Fruit fly (Drosophila melanogaster) whole organism, wandering third instar larva: ENCODE results near the gene CG32625.

Experiments used
- Abd-B ChIP-seq: fragments of >200 bp; optimal IDR thresholded peaks from 2 replicates; lab custom pipeline; 2017; ENCODE audit warnings: missing biosample characterization, missing genetic modification characterization
- CG32264 ChIP-seq: fragments of 200-800 bp; sonication (Bioruptor generic); optimal IDR thresholded peaks from 2 replicates; lab custom pipeline; 2016; ENCODE audit warnings: missing biosample characterization, missing genetic modification characterization
- CG9705 ChIP-seq: fragments of 200-800 bp; sonication (Bioruptor generic); optimal IDR thresholded peaks from 2 replicates; lab custom pipeline; 2018; ENCODE audit warnings: missing biosample characterization, mild to moderate bottlenecking, missing genetic modification characterization
- CrebA ChIP-seq: fragments of 200-800 bp; sonication (Bioruptor generic); optimal IDR thresholded peaks from 2 replicates; lab custom pipeline; 2016; ENCODE audit warnings: missing biosample characterization, mild to moderate bottlenecking, missing genetic modification characterization, borderline replicate concordance
- Dif ChIP-seq: fragments of 200-275, 200-300 bp; sonication (Bioruptor generic); optimal IDR thresholded peaks from 2 replicates; lab custom pipeline; 2018; ENCODE audit warnings: missing biosample characterization, missing genetic modification characterization; ENCODE audit not compliant: partially characterized antibody
- HLH106 ChIP-seq: fragments of 200-800 bp; optimal IDR thresholded peaks from 3 replicates; lab custom pipeline; 2019; ENCODE audit warnings: missing biosample characterization, mild to moderate bottlenecking, missing genetic modification characterization, moderate library complexity
- Hnf4 ChIP-seq: fragments of 200-800 bp; sonication (Bioruptor generic); optimal IDR thresholded peaks from 2 replicates; lab custom pipeline; 2016; ENCODE audit warnings: missing biosample characterization, mild to moderate bottlenecking, missing genetic modification characterization
- Hr78 ChIP-seq: fragments of >200 bp; optimal IDR thresholded peaks from 2 replicates; lab custom pipeline; 2017; ENCODE audit warnings: missing biosample characterization, missing genetic modification characterization
- Hr83 ChIP-seq: fragments of 200-300 bp; sonication (Bioruptor generic); optimal IDR thresholded peaks from 2 replicates; lab custom pipeline; 2016; ENCODE audit warnings: missing biosample characterization, mild to moderate bottlenecking, missing genetic modification characterization, moderate library complexity; ENCODE audit not compliant: poor library complexity, severe bottlenecking
- Jra ChIP-seq: sonication (Bioruptor generic); optimal IDR thresholded peaks from 2 replicates; lab custom pipeline; 2016; ENCODE audit warnings: missing biosample characterization, missing genetic modification characterization
- Mio ChIP-seq: sonication (Bioruptor generic); optimal IDR thresholded peaks from 2 replicates; lab custom pipeline; 2016; ENCODE audit warnings: missing biosample characterization, missing genetic modification characterization
- Myc ChIP-seq: fragments of >200 bp; optimal IDR thresholded peaks from 2 replicates; lab custom pipeline; 2017
- N ChIP-seq: fragments of >200 bp; optimal IDR thresholded peaks from 2 replicates; lab custom pipeline; 2018; ENCODE audit warnings: missing biosample characterization, missing external identifiers, missing genetic modification characterization
- OdsH ChIP-seq: fragments of 200-800 bp; sonication (Bioruptor generic); optimal IDR thresholded peaks from 2 replicates; lab custom pipeline; 2016; ENCODE audit warnings: missing biosample characterization, mild to moderate bottlenecking, missing genetic modification characterization
- Rel ChIP-seq, 2 experiments: fragments of 200-800 bp; sonication (Bioruptor generic) in 1 of 2; optimal IDR thresholded peaks; 2 replicates in 1 of 2; 3 replicates in 1 of 2; lab custom pipeline; 2016 to 2019; ENCODE audit warnings: mild to moderate bottlenecking in 2 of 2, missing biosample characterization in 2 of 2, missing genetic modification characterization in 2 of 2, moderate library complexity in 1 of 2
- Sp1 ChIP-seq: fragments of 200-800 bp; sonication (Bioruptor generic); optimal IDR thresholded peaks from 3 replicates; lab custom pipeline; 2019; ENCODE audit warnings: missing biosample characterization, mild to moderate bottlenecking, missing genetic modification characterization, moderate library complexity
- Vsx2 ChIP-seq: fragments of 200-300, 225-300 bp; sonication (Bioruptor generic); optimal IDR thresholded peaks from 2 replicates; lab custom pipeline; 2018; ENCODE audit warnings: missing biosample characterization, missing genetic modification characterization; ENCODE audit not compliant: partially characterized antibody
- br ChIP-seq: fragments of 200-800 bp; sonication (Bioruptor generic); optimal IDR thresholded peaks from 2 replicates; lab custom pipeline; 2016; ENCODE audit warnings: missing biosample characterization, missing genetic modification characterization
- brk ChIP-seq: fragments of 200-800 bp; sonication (Bioruptor generic); optimal IDR thresholded peaks from 2 replicates; lab custom pipeline; 2016; ENCODE audit warnings: missing biosample characterization, mild to moderate bottlenecking, missing genetic modification characterization
- dl ChIP-seq, 2 experiments: fragments of 175-275, 200-275 bp in 1 of 2; fragments of 200-275 bp in 1 of 2; sonication (Bioruptor generic); optimal IDR thresholded peaks; lab custom pipeline; 2018; ENCODE audit warnings: mild to moderate bottlenecking in 2 of 2, missing biosample characterization in 2 of 2, missing genetic modification characterization in 2 of 2, moderate library complexity in 2 of 2; ENCODE audit not compliant: partially characterized antibody in 2 of 2, insufficient read depth in 1 of 2
- dmrt93B ChIP-seq: fragments of 200-800 bp; sonication (Bioruptor generic); optimal IDR thresholded peaks from 2 replicates; lab custom pipeline; 2018; ENCODE audit warnings: missing biosample characterization, mild to moderate bottlenecking, missing genetic modification characterization
- dsf ChIP-seq: sonication (Bioruptor generic); optimal IDR thresholded peaks from 2 replicates; lab custom pipeline; 2016; ENCODE audit warnings: missing biosample characterization, missing genetic modification characterization, borderline replicate concordance
- ey ChIP-seq: fragments of 200-800 bp; sonication (Bioruptor generic); optimal IDR thresholded peaks from 2 replicates; lab custom pipeline; 2016; ENCODE audit warnings: missing biosample characterization, missing genetic modification characterization
- foxo ChIP-seq, 2 experiments: fragments of 200-800 bp; sonication (Bioruptor generic); optimal IDR thresholded peaks; 2 replicates in 1 of 2; 3 replicates in 1 of 2; lab custom pipeline; 2016 to 2017; ENCODE audit warnings: missing biosample characterization in 2 of 2, missing genetic modification characterization in 2 of 2
- fru ChIP-seq: fragments of 200-800 bp; sonication (Bioruptor generic); optimal IDR thresholded peaks from 3 replicates; lab custom pipeline; 2016; ENCODE audit warnings: missing biosample characterization, mild to moderate bottlenecking, missing genetic modification characterization
- h ChIP-seq: fragments of 200-800 bp; sonication (Bioruptor generic); optimal IDR thresholded peaks from 3 replicates; lab custom pipeline; 2016; ENCODE audit warnings: missing biosample characterization, mild to moderate bottlenecking, missing genetic modification characterization
- jim ChIP-seq: fragments of 175-275, 200-325 bp; sonication (Bioruptor generic); optimal IDR thresholded peaks from 2 replicates; lab custom pipeline; 2016; ENCODE audit warnings: missing biosample characterization, mild to moderate bottlenecking, missing genetic modification characterization
- lola ChIP-seq: fragments of >200 bp; optimal IDR thresholded peaks from 2 replicates; lab custom pipeline; 2017; ENCODE audit warnings: missing biosample characterization, missing genetic modification characterization
- pan ChIP-seq: fragments of >200 bp; optimal IDR thresholded peaks from 2 replicates; lab custom pipeline; 2017
- psq ChIP-seq: fragments of 200-800 bp; sonication (Bioruptor generic); optimal IDR thresholded peaks from 3 replicates; lab custom pipeline; 2017; ENCODE audit warnings: missing biosample characterization, mild to moderate bottlenecking, missing genetic modification characterization, moderate library complexity
- rgr ChIP-seq: fragments of 200-800 bp; sonication (Bioruptor generic); optimal IDR thresholded peaks from 3 replicates; lab custom pipeline; 2016; ENCODE audit warnings: missing biosample characterization, mild to moderate bottlenecking, missing genetic modification characterization
- sage ChIP-seq: fragments of 200-800 bp; sonication (Bioruptor generic); optimal IDR thresholded peaks from 2 replicates; lab custom pipeline; 2016; ENCODE audit warnings: missing biosample characterization, mild to moderate bottlenecking, missing genetic modification characterization
- tai ChIP-seq: sonication (Bioruptor generic); optimal IDR thresholded peaks from 2 replicates; lab custom pipeline; 2016; ENCODE audit warnings: missing biosample characterization, missing genetic modification characterization
- woc ChIP-seq: sonication (Bioruptor generic); optimal IDR thresholded peaks from 2 replicates; lab custom pipeline; 2016; ENCODE audit warnings: missing biosample characterization, mild to moderate bottlenecking, missing genetic modification characterization

Gene CG32625

dm6 chrX:13747635-13748467, 8.8 kb downstream of the CG32625 start:
- no peak for TF ChIP-seq dl (GFP tag; optimal IDR thresholded peaks at IDR 0.05; lab: Kevin White, UChicago; ENCODE audit: insufficient read depth in 1 of 2, partially characterized antibody in 2 of 2)
- peak; percentile 33 for TF ChIP-seq fru
- TF ChIP-seq rgr (GFP tag; lab: Kevin White, UChicago): peak; percentile 6
- no peak for TF ChIP-seq h (GFP tag; lab: Kevin White, UChicago)
- no peak for TF ChIP-seq Hr83 (GFP tag; lab: Kevin White, UChicago)
- TF ChIP-seq sage (GFP tag; lab: Kevin White, UChicago): peak; percentile 5
- peak; percentile 7 for TF ChIP-seq Sp1
- peak; percentile 52 for TF ChIP-seq Myc (lab: Kevin White, UChicago)
- peak; percentile 36 for TF ChIP-seq brk (GFP tag; lab: Kevin White, UChicago)

- TF ChIP-seq pan: no peak
- TF ChIP-seq N (GFP tag; lab: Kevin White, UChicago): no peak
- TF ChIP-seq CrebA: no peak
- TF ChIP-seq lola: no peak
- no peak for TF ChIP-seq brk (GFP tag; lab: Kevin White, UChicago)
- peak; percentile 91 for TF ChIP-seq Dif
- TF ChIP-seq psq (GFP tag; lab: Kevin White, UChicago): peak; percentile 24
- TF ChIP-seq dl (GFP tag; optimal IDR thresholded peaks at IDR 0.05; lab: Kevin White, UChicago; ENCODE audit: insufficient read depth in 1 of 2, partially characterized antibody in 2 of 2): peak; percentile 60 to 89
- no peak for TF ChIP-seq Sp1
- no peak for TF ChIP-seq Vsx2
- TF ChIP-seq Hr83 (GFP tag; lab: Kevin White, UChicago): peak; percentile 27
- TF ChIP-seq br (GFP tag; lab: Kevin White, UChicago): peak; percentile 18
- TF ChIP-seq foxo (GFP tag; optimal IDR thresholded peaks at IDR 0.05; lab: Kevin White, UChicago): no peak
- no peak for TF ChIP-seq CG9705 (GFP tag; lab: Kevin White, UChicago)
- TF ChIP-seq fru: no peak
- no peak for TF ChIP-seq sage (GFP tag; lab: Kevin White, UChicago)
- no peak for TF ChIP-seq OdsH (GFP tag; lab: Kevin White, UChicago)
- TF ChIP-seq, all 38 proteins: peak for 5
Measured at dm6 chrX:13747052-13747451, 9.6 kb downstream of the CG32625 start.

dm6 chrX:13744599-13745052, 12.0 kb downstream of the CG32625 start, which contains the start of gene Grip91:
Grip91 (minus strand) TSS chrX:13744683.
- TF ChIP-seq Rel (GFP tag; optimal IDR thresholded peaks at IDR 0.05; lab: Kevin White, UChicago): no peak
- peak; percentile 34 for TF ChIP-seq Rel (tag; optimal IDR thresholded peaks at IDR 0.05; lab: Kevin White, UChicago)
- TF ChIP-seq rgr (GFP tag; lab: Kevin White, UChicago): peak; percentile 26
- peak; percentile 14 for TF ChIP-seq h (GFP tag; lab: Kevin White, UChicago)
- TF ChIP-seq dmrt93B (GFP tag; lab: Kevin White, UChicago): no peak
- peak; percentile 9 for TF ChIP-seq fru
- peak in 1 of 2 experiments; percentile 15 for TF ChIP-seq foxo (GFP tag; optimal IDR thresholded peaks at IDR 0.05; lab: Kevin White, UChicago)
- TF ChIP-seq Vsx2: no peak
- TF ChIP-seq HLH106 (tag; lab: Kevin White, UChicago): peak; percentile 5
- TF ChIP-seq, all 38 proteins: peak for 6

DNA sequence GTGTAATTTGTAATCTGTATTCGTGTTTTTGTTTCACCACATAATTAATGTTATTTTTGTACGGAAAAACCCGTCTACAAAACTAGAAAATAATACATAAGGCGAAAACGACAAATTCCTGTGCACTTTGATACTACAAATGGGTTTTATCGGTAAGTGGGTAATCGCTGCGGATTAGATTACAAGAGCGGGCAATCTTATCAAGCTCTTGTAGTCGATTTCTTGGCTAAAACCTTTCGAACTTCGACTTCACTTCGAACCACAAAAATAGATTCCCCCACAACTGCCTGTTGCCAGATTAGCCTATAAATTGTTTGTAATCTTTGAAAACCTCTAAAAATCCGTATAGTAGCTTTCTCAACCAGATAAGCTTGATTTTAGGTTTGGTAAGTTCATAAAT, 15.6 kb downstream of the CG32625 start:
- TF ChIP-seq brk (GFP tag; lab: Kevin White, UChicago) (peak; percentile 34), jim (GFP tag; lab: Kevin White, UChicago) (no peak), fru (no peak)

- TF ChIP-seq brk (GFP tag; lab: Kevin White, UChicago) (no peak), Vsx2 (no peak), dsf (GFP tag; lab: Kevin White, UChicago) (no peak), Hnf4 (GFP tag; lab: Kevin White, UChicago) (peak; percentile 90), br (GFP tag; lab: Kevin White, UChicago) (peak; percentile 78), rgr (GFP tag; lab: Kevin White, UChicago) (peak; percentile 80), dl (GFP tag; optimal IDR thresholded peaks at IDR 0.05; lab: Kevin White, UChicago; ENCODE audit: insufficient read depth in 1 of 2, partially characterized antibody in 2 of 2) (no peak), Hr78 (GFP tag; lab: Kevin White, UChicago) (no peak), Myc (lab: Kevin White, UChicago) (no peak), Sp1 (peak; percentile 45), CG9705 (GFP tag; lab: Kevin White, UChicago) (peak; percentile 31), Jra (GFP tag; lab: Kevin White, UChicago) (peak; percentile 2), fru (peak; percentile 47), foxo (GFP tag; optimal IDR thresholded peaks at IDR 0.05; lab: Kevin White, UChicago) (peak in 1 of 2 experiments; percentile 74), sage (GFP tag; lab: Kevin White, UChicago) (no peak), CrebA (no peak), ey (peak; percentile 84), HLH106 (tag; lab: Kevin White, UChicago) (peak; percentile 67), Rel (GFP tag; optimal IDR thresholded peaks at IDR 0.05; lab: Kevin White, UChicago) (no peak), Rel (tag; optimal IDR thresholded peaks at IDR 0.05; lab: Kevin White, UChicago) (peak; percentile 56), CG32264 (GFP tag; lab: Kevin White, UChicago) (no peak), Mio (GFP tag; lab: Kevin White, UChicago) (no peak), jim (GFP tag; lab: Kevin White, UChicago) (peak; percentile 8), h (GFP tag; lab: Kevin White, UChicago) (peak; percentile 74), Abd-B (no peak), lola (no peak), pan (no peak), woc (GFP tag; lab: Kevin White, UChicago) (no peak), OdsH (GFP tag; lab: Kevin White, UChicago) (peak; percentile 75), tai (no peak)
Measured at dm6 chrX:13740062-13740461, 16.6 kb downstream of the CG32625 start.
